Worm (Caenorhabditis elegans): ENCODE measurements around the gene F12F6.1.

The F12F6.1 gene

ce11 chrIV:11583906-11584378 lies at the start of gene F12F6.1:
Gene F12F6.1, plus strand, starts transcription at chrIV:11583956.
- TF ChIP-seq unc-62 (GFP tag; optimal IDR thresholded peaks at IDR 0.05) = no peak

DNA sequence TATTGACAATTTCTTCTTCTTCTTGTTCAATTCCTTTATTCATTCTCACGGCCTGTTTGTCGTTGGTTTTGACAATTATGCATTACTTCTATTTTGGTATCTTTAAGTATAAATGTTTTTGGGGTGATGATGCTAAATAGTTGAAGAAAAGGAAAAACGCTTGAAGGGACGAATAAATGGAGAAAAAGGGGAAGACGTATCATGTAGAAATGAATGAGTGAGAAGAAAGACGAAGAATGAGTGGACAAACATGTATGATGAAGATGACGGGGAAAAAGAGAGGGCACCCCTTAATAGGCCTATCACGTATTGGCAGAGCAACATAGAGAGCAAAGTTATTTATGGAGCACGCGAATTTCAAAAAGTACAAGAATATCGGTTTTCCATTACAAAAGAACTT lies 35.1 kb upstream of the F12F6.1 start, which contains the start of gene M04B2.7:
Gene M04B2.7, minus strand, starts transcription at position 101 of the 400 bp plus-strand sequence.
- TF ChIP-seq unc-62 (GFP tag; optimal IDR thresholded peaks at IDR 0.05) = no peak

- TF ChIP-seq unc-62 (GFP tag; optimal IDR thresholded peaks at IDR 0.05) = no peak
These were observed 34.1 kb upstream of the F12F6.1 start for ce11 chrIV:11549694-11550093.

DNA sequence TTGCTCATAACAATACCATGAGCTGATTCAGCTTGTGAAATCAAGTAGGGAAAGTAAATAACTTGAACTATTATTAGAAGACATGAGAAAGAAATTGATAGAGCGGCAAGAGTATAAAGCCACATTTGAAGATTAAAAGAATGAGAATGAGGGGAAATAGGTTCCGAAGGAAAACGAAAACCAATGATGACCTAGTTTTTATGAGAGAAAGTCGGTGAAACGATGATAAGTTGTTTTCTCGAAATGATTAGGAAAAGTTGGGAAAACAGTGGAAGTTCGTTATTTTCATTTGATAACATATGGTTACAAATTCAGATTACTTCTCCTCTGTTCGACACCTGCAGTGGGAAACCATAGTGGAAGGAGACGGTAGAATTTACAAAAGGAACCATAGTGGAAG lies 31.9 kb upstream of the F12F6.1 start, which contains the start of gene col-128:
Gene col-128, minus strand, starts transcription at position 148 of the 400 bp plus-strand sequence.
- no peak for TF ChIP-seq unc-62 (GFP tag; optimal IDR thresholded peaks at IDR 0.05)

ce11 chrIV:11561677-11562076 lies 22.1 kb upstream of the F12F6.1 start, which contains the start of gene F12F6.7:
Gene F12F6.7, minus strand, starts transcription at chrIV:11561833.
- TF ChIP-seq unc-62 (GFP tag; optimal IDR thresholded peaks at IDR 0.05) = no peak

- TF ChIP-seq unc-62 (GFP tag; optimal IDR thresholded peaks at IDR 0.05) = no peak
These were observed 20.7 kb upstream of the F12F6.1 start for ce11 chrIV:11563090-11563489.

- no peak for TF ChIP-seq unc-62 (GFP tag; optimal IDR thresholded peaks at IDR 0.05)
These were observed 18.7 kb upstream of the F12F6.1 start for ce11 chrIV:11565022-11565421.

DNA sequence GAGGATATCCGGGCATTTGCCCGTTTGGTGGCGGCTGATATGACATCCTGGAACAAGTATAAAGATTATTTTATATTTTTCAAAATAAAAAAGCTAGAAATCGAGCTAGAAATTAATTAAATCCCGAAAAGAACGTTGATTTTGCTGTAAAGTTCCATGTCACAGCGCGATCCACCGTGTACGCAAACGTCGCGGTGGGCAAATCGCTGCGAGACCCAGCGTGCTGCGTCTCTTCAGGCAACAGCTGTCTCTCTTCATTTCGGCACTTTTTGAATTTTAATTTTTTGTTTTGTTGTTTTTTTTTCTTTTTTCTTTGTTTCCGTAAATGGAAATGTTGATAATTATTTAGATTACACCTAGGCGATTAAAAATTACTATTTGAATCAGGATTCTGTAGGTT lies 17.6 kb upstream of the F12F6.1 start, which contains the start of gene sec-24.1:
Gene sec-24.1, minus strand, starts transcription at position 49 of the 400 bp plus-strand sequence.
- no peak for TF ChIP-seq unc-62 (GFP tag; optimal IDR thresholded peaks at IDR 0.05)

- no peak for TF ChIP-seq unc-62 (GFP tag; optimal IDR thresholded peaks at IDR 0.05)
These were observed 15.4 kb upstream of the F12F6.1 start for ce11 chrIV:11568249-11568940.

DNA sequence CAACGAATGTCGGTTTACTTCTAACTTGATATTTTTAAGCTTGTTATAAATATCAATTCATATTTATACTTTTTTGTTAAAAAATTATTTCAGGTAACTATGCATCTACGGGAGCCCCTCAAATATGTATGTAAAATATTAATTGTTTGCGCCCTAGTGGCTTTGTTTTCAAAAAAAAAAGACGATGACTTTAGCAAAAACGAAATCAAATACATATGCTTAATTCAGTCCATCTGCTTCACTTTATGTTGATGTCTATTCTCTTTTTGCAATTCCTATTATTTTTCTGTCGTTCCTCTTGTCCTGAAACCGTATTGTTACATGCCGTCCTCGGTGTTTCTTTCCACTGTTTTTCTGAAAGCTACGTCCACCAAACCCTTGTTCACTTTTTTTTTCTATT lies 14.0 kb upstream of the F12F6.1 start:
- TF ChIP-seq unc-62 (GFP tag; optimal IDR thresholded peaks at IDR 0.05) = no peak

DNA sequence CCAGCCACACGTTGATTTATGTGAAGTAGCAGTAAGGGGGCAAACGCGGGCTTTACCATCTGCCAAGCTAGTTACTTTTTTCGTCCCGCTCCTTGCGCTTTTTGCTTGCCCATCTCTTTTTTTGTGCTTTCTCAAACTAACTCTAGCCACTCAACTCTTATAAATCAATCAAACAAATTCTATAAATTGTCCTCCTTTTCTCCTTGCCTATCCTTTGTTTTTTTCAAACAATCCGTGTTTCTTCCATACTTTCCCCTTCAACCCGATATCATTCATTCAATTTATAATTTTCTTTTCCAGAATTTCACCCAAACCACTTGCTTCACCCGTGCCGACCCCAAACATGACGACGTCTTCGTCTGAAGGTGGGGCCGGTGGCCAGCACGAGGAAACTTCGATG lies 13.6 kb upstream of the F12F6.1 start, which contains the start of gene srgp-1:
Gene srgp-1, plus strand, starts transcription at position 301 of the 400 bp plus-strand sequence.
- no peak for TF ChIP-seq unc-62 (GFP tag; optimal IDR thresholded peaks at IDR 0.05)

- no peak for TF ChIP-seq unc-62 (GFP tag; optimal IDR thresholded peaks at IDR 0.05)
These were observed 12.3 kb upstream of the F12F6.1 start for ce11 chrIV:11571374-11571839.

- no peak for TF ChIP-seq unc-62 (GFP tag; optimal IDR thresholded peaks at IDR 0.05)
These were observed 11.2 kb upstream of the F12F6.1 start for ce11 chrIV:11572524-11572923.

ce11 chrIV:11574331-11574730 lies 9.4 kb upstream of the F12F6.1 start:
- no peak for TF ChIP-seq unc-62 (GFP tag; optimal IDR thresholded peaks at IDR 0.05)

DNA sequence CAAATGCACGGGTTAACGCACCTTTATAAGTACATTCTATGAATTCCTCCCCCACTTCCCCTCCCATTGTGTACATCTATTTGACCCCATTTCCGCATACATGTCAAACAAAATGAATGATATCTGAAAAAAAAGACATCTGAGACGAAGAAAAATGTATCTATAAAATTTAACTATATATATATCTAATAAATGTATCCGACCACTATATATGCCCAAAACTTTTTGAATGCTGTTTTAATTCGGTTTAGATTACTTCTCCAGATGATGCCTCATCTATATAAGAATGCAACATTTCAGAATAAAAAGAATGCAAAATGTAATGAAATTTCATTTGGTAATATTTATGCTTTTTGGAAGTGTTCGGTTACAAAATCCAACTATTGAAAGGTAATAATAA lies 5.3 kb upstream of the F12F6.1 start, which contains the start of gene rib-1:
Gene rib-1, plus strand, starts transcription at position 301 of the 400 bp plus-strand sequence.
- no peak for TF ChIP-seq unc-62 (GFP tag; optimal IDR thresholded peaks at IDR 0.05)

DNA sequence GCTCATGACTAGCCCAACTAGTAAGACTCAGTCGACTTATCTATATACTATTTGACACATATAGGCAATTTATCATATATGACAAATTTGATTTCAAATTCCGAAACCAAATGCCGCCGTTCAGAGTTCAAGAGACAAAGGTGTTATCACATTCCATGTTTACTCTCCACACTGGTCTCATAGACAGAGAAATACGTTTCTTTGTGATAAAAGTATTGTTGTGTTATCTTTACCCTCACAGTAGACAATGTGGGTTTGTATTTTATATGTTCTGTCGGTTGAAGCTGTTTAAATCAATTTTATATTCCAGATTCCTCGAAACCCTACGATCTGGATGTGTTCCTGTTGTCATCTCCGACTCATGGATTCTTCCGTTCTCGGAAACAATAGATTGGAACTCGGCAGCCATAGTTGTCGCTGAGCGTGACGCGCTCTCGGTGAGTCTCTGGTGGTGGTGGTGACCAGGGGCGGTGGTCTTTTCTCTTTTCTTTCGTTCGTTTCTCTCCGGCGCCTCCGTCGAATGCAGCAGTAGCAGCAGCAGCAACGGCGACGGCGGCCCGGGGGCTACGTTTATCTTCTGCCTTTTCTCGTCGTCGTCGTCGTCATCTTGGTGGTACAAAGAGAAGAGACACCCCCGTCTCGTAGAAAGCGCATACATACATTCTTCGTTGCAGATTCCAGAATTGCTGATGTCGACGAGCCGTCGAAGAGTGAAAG lies 1.1 kb upstream of the F12F6.1 start:
- TF ChIP-seq unc-62 (GFP tag; optimal IDR thresholded peaks at IDR 0.05) = no peak

Data from whole organism, dauer.